Worm (Caenorhabditis elegans) whole organism, early embryonic: ENCODE results near the gene R155.5.

ENCODE experiments used
- B0310.2 ChIP-seq: sonication (generic microtip); optimal IDR thresholded peaks from 2 replicates; lab custom pipeline; 2016; ENCODE audit warnings: mild to moderate bottlenecking, missing genetic modification characterization, missing compliant biosample characterization
- ama-1 ChIP-seq: fragments of 150-350 bp; optimal IDR thresholded peaks from 2 replicates; lab custom pipeline; 2014
- hmg-4 ChIP-seq: fragments of 200-800 bp; sonication (Bioruptor generic); optimal IDR thresholded peaks from 2 replicates; lab custom pipeline; 2018; ENCODE audit warnings: mild to moderate bottlenecking, missing genetic modification characterization, missing compliant biosample characterization
- sea-1 ChIP-seq: fragments of 200-800 bp; sonication (Bioruptor generic); conservative IDR thresholded peaks from 2 replicates; pipeline ENCODE4 v1.3.6; 2022; ENCODE audit warnings: missing genetic modification characterization, missing compliant biosample characterization

ce11 chrIII:2012561-2012960 is 42.2 kb upstream of the R155.5 start:
- TF ChIP-seq hmg-4 (GFP tag; lab: Kevin White, UChicago) = no peak
- TF ChIP-seq sea-1 (GFP tag; lab: Robert Waterston, UW) = no peak
- TF ChIP-seq ama-1 (lab: Kevin White, UChicago) = no peak
- no peak for TF ChIP-seq B0310.2 (tag; lab: Kevin White, UChicago)
